Worm (Caenorhabditis elegans) whole organism, early embryonic: Measurements from ENCODE around the gene anmt-2.

Source experiments
- B0310.2 ChIP-seq: sonication (generic microtip); optimal IDR thresholded peaks from 2 replicates; lab custom pipeline; 2016; ENCODE audit warnings: mild to moderate bottlenecking, missing genetic modification characterization, missing compliant biosample characterization
- F13C5.2 ChIP-seq: sonication (generic microtip); optimal IDR thresholded peaks from 2 replicates; lab custom pipeline; 2017; ENCODE audit warnings: mild to moderate bottlenecking, missing genetic modification characterization, inconsistent platforms, missing compliant biosample characterization
- aly-1 ChIP-seq: sonication (generic microtip); optimal IDR thresholded peaks from 2 replicates; lab custom pipeline; 2016; ENCODE audit warnings: missing genetic modification characterization, missing compliant biosample characterization
- ama-1 ChIP-seq: fragments of 150-350 bp; optimal IDR thresholded peaks from 2 replicates; lab custom pipeline; 2014
- ceh-13 ChIP-seq: fragments of 200-800 bp; sonication (Bioruptor generic); optimal IDR thresholded peaks from 2 replicates; lab custom pipeline; 2018; ENCODE audit warnings: mild to moderate bottlenecking, missing genetic modification characterization, missing compliant biosample characterization
- ceh-36 ChIP-seq: sonication (generic microtip); optimal IDR thresholded peaks from 2 replicates; lab custom pipeline; 2016; ENCODE audit warnings: missing genetic modification characterization, inconsistent platforms, missing compliant biosample characterization
- ets-7 ChIP-seq: sonication (generic microtip); optimal IDR thresholded peaks from 2 replicates; lab custom pipeline; 2016; ENCODE audit warnings: missing genotype, missing genetic modification characterization, missing compliant biosample characterization
- flt-1 ChIP-seq: fragments of 200-800 bp; sonication (Bioruptor generic); IDR thresholded peaks from 2 replicates; pipeline ENCODE4 v1.3.6; 2022; ENCODE audit warnings: missing genetic modification characterization, missing compliant biosample characterization
- hmbx-1 ChIP-seq: sonication (generic microtip); optimal IDR thresholded peaks from 2 replicates; lab custom pipeline; 2016; ENCODE audit warnings: mild to moderate bottlenecking, missing genetic modification characterization, missing compliant biosample characterization
- hmg-4 ChIP-seq: fragments of 200-800 bp; sonication (Bioruptor generic); optimal IDR thresholded peaks from 2 replicates; lab custom pipeline; 2018; ENCODE audit warnings: mild to moderate bottlenecking, missing genetic modification characterization, missing compliant biosample characterization
- hnd-1 ChIP-seq: sonication (generic microtip); optimal IDR thresholded peaks from 2 replicates; lab custom pipeline; 2016; ENCODE audit warnings: missing genetic modification characterization, missing compliant biosample characterization
- pes-1 ChIP-seq: fragments of 200-800 bp; sonication (Bioruptor generic); IDR thresholded peaks from 2 replicates; pipeline ENCODE4 v1.3.6; 2022; ENCODE audit warnings: missing genetic modification reagents, missing genetic modification characterization, missing compliant biosample characterization
- scrt-1 ChIP-seq: fragments of 200-800 bp; sonication (Bioruptor generic); IDR thresholded peaks from 2 replicates; pipeline ENCODE4 v1.3.6; 2022; ENCODE audit warnings: missing genetic modification characterization, missing compliant biosample characterization
- sea-1 ChIP-seq: fragments of 200-800 bp; sonication (Bioruptor generic); conservative IDR thresholded peaks from 2 replicates; pipeline ENCODE4 v1.3.6; 2022; ENCODE audit warnings: missing genetic modification characterization, missing compliant biosample characterization
- tbx-11 ChIP-seq: fragments of 200-800 bp; sonication (Bioruptor generic); IDR thresholded peaks from 2 replicates; pipeline ENCODE4 v1.3.6; 2022; ENCODE audit warnings: missing genetic modification characterization, missing compliant biosample characterization
- tbx-37 ChIP-seq: fragments of 200-800 bp; sonication (Bioruptor generic); conservative IDR thresholded peaks from 2 replicates; pipeline ENCODE4 v1.3.6; 2022; ENCODE audit warnings: missing genetic modification reagents, missing genetic modification characterization, missing compliant biosample characterization
- tra-4 ChIP-seq: sonication (generic microtip); optimal IDR thresholded peaks from 2 replicates; lab custom pipeline; 2017; ENCODE audit warnings: missing genetic modification characterization, missing compliant biosample characterization

The anmt-2 gene

DNA sequence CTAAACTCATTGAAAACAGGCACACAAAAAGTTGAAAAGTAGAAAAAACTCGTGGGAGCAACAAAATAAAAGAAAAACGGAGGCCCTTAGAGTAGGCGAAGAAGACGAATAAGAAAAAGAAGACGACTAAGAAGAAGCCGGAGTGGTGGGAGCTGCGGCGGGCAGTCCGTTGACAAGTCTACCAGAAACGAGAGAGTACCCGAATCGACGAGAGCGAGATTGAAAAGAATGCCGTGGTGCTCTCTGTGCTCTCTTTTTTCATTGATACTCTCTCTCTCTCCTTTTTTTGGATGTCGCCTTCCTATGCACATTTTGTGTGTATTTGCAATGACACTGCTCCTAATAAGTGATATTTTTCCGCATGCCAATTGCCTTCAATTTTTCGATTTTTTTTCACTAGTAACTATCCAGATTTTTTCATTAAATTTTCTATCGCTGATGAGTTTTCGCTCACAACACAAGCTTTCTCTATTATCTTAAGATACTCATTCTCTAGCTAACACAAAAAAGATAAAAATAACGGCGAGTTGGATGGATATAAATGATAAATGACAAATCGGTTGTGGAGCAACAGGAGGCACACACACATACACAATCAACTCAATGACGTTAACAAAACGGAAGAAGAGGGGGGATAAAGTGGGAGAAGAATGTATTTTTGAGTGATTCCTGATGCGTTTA is 17.5 kb downstream of the anmt-2 start:
- TF ChIP-seq ceh-36 (no peak), aly-1 (tag; lab: Kevin White, UChicago) (no peak), ama-1 (lab: Kevin White, UChicago) (no peak), tbx-37 (GFP tag; lab: Robert Waterston, UW) (no peak), B0310.2 (tag; lab: Kevin White, UChicago) (no peak), hmg-4 (GFP tag; lab: Kevin White, UChicago) (no peak), ceh-13 (GFP tag; lab: Kevin White, UChicago) (no peak), pes-1 (no peak), hmbx-1 (tag; lab: Kevin White, UChicago) (no peak), sea-1 (no peak), hnd-1 (tag; lab: Kevin White, UChicago) (no peak), tbx-11 (GFP tag; lab: Robert Waterston, UW) (no peak), F13C5.2 (tag; lab: Kevin White, UChicago) (no peak)

DNA sequence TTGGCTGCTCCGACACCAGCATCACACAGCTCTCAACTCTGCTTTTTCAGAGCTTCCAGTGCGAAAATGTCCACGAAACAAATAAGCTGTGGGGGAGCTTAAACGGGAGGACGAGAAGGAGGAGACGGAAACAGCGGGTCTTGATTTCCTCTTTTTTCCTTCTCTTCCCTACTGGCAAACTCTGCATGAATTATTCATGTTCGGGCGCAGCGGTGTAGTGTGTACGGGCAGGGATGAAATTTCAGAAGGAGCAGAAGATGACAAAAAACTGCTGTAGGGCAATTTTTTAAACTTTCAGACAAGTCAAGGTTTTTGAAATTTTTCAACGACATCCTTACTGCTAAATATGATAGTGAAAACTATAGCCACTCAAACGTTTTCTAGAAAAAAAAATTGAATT is 18.2 kb downstream of the anmt-2 start:
- TF ChIP-seq aly-1 (tag; lab: Kevin White, UChicago), result no peak
- no peak for TF ChIP-seq hnd-1 (tag; lab: Kevin White, UChicago)
- no peak for TF ChIP-seq B0310.2 (tag; lab: Kevin White, UChicago)
- no peak for TF ChIP-seq sea-1
- no peak for TF ChIP-seq tbx-37 (GFP tag; lab: Robert Waterston, UW)

DNA sequence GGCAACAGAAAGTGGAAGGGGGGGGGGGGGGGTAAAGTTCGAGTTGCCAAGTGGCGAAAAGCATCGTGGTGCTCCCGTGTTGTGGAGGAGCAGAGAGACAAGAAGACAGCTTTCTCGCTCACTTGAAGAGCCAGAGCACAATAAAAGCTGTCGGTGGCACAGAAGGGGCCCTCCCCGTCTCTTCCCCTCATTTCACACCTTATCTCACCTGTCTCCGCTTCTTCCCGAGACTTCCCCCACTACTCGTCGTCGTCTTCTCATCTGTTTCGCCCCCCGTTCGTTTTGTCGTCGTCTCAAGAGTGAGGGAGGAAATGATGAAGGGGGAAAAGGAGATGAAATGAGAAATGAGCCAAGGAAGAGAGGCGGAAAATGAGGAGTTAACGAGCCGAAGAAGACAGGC is 19.1 kb downstream of the anmt-2 start:
- TF ChIP-seq scrt-1 (GFP tag; lab: Robert Waterston, UW) (no peak), flt-1 (GFP tag; lab: Robert Waterston, UW) (no peak), ceh-13 (GFP tag; lab: Kevin White, UChicago) (no peak), ama-1 (lab: Kevin White, UChicago) (no peak), sea-1 (no peak), F13C5.2 (tag; lab: Kevin White, UChicago) (no peak), tra-4 (no peak), tbx-11 (GFP tag; lab: Robert Waterston, UW) (no peak), ets-7 (tag; lab: Kevin White, UChicago) (no peak), tbx-37 (GFP tag; lab: Robert Waterston, UW) (no peak), pes-1 (no peak), hmbx-1 (tag; lab: Kevin White, UChicago) (no peak), hnd-1 (tag; lab: Kevin White, UChicago) (no peak), ceh-36 (peak; percentile 47), aly-1 (tag; lab: Kevin White, UChicago) (peak; percentile 23), B0310.2 (tag; lab: Kevin White, UChicago) (no peak), hmg-4 (GFP tag; lab: Kevin White, UChicago) (peak; percentile 59)

DNA sequence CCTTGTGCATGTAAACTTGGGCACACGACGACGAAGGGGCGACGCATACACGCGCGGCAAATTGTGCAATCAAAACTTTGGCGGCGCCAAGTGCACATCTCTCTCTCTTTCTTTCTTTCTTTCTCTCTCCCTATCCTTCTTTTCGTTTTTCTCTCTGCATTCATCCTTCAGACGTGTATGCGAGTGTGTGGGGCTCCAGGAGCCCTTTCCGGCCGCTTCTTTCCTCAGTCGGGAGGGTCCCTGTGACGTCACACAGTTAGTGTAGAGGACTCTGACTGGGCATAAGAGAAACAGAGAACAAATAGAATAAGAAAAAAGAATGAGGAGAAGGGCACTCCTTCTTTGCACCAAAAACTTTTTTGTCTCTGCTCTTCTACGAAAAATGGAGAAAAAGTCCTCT is 20.1 kb downstream of the anmt-2 start:
- TF ChIP-seq pes-1 (0 out of 2 replicates have a peak, but pooled peaks have one; percentile 45), ceh-36 (no peak)

DNA sequence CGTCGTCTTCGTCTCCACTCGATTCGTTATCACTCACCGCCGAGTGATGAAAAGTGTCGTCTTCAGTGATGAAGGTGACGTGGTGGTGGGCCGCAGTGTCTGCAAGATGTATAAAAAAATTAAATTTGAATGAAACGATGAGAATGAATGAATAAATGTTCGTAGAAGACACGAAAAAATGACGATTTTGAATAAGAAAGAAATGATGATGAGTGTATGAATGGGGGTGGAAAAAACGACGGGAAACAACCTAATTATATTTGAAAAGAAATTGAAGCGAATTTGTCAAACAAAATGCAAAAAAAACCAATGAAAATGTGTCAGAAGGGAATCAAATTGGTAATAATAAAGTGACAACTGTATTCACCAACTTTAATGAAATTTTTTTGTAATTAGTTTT is 21.4 kb downstream of the anmt-2 start, which contains the start of gene mvk-1:
Gene mvk-1, minus strand, starts transcription at position 101 of the 400 bp plus-strand sequence.
- no peak for TF ChIP-seq hmg-4 (GFP tag; lab: Kevin White, UChicago)
- no peak for TF ChIP-seq aly-1 (tag; lab: Kevin White, UChicago)
- no peak for TF ChIP-seq hmbx-1 (tag; lab: Kevin White, UChicago)
- TF ChIP-seq pes-1, result no peak
- TF ChIP-seq ceh-36, result no peak
- TF ChIP-seq F13C5.2 (tag; lab: Kevin White, UChicago), result no peak
- no peak for TF ChIP-seq B0310.2 (tag; lab: Kevin White, UChicago)
- TF ChIP-seq sea-1, result no peak
- TF ChIP-seq tbx-37 (GFP tag; lab: Robert Waterston, UW), result no peak
- no peak for TF ChIP-seq scrt-1 (GFP tag; lab: Robert Waterston, UW)
- no peak for TF ChIP-seq tra-4
- no peak for TF ChIP-seq ama-1 (lab: Kevin White, UChicago)
- TF ChIP-seq ets-7 (tag; lab: Kevin White, UChicago), result no peak
- TF ChIP-seq tbx-11 (GFP tag; lab: Robert Waterston, UW), result no peak
- no peak for TF ChIP-seq ceh-13 (GFP tag; lab: Kevin White, UChicago)
- TF ChIP-seq flt-1 (GFP tag; lab: Robert Waterston, UW), result no peak
- no peak for TF ChIP-seq hnd-1 (tag; lab: Kevin White, UChicago)

DNA sequence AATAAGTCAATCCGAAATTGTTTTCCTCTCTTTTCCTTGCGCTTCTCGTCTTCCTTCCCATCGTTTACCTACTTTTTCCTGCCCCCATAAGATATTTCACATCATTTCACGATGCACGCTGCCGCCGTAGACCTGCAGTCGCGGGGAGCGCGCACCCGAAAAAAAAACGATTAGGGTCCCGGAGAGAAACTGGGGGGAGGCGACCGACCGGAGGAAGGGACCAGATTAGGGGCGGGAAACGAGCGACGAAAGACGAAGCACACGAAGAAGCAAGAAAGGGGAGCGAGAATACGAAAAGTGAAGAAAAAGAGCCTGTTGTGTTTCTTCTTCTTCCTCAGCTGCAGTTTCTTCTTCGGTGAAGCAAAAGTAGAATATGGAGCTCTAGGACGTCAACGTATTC is 22.3 kb downstream of the anmt-2 start:
- TF ChIP-seq ets-7 (tag; lab: Kevin White, UChicago) (no peak), tra-4 (no peak), B0310.2 (tag; lab: Kevin White, UChicago) (no peak), sea-1 (0 out of 2 replicates have a peak, but pooled peaks have one; percentile 16), pes-1 (no peak), ceh-13 (GFP tag; lab: Kevin White, UChicago) (no peak), hmg-4 (GFP tag; lab: Kevin White, UChicago) (peak; percentile 22)

DNA sequence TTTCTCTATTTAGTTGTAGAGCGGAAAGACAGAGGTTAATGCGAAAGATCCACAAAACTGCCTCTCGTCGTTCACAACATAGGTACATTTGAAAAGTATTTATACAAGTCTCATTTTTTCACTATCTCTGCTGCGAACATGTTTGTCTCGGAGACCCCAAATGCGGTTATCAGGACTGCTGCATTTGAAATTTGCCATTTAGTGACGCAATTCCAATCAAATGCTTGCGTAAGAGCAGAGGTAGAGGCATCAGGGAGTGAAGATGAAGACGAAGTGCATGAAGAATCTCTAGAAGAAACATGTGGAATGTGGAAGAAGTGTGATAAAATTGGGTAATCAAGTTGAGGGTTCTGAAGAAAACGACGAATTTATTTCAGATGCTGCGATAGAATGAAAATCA is 23.4 kb downstream of the anmt-2 start:
- TF ChIP-seq flt-1 (GFP tag; lab: Robert Waterston, UW), result no peak
- no peak for TF ChIP-seq aly-1 (tag; lab: Kevin White, UChicago)
- TF ChIP-seq sea-1, result no peak
- no peak for TF ChIP-seq ceh-13 (GFP tag; lab: Kevin White, UChicago)
- TF ChIP-seq hnd-1 (tag; lab: Kevin White, UChicago), result no peak
- TF ChIP-seq tbx-37 (GFP tag; lab: Robert Waterston, UW), result no peak
- TF ChIP-seq scrt-1 (GFP tag; lab: Robert Waterston, UW), result no peak
- no peak for TF ChIP-seq tbx-11 (GFP tag; lab: Robert Waterston, UW)
- no peak for TF ChIP-seq hmg-4 (GFP tag; lab: Kevin White, UChicago)
- no peak for TF ChIP-seq F13C5.2 (tag; lab: Kevin White, UChicago)
- no peak for TF ChIP-seq ama-1 (lab: Kevin White, UChicago)
- TF ChIP-seq ceh-36, result no peak
- TF ChIP-seq tra-4, result no peak
- no peak for TF ChIP-seq hmbx-1 (tag; lab: Kevin White, UChicago)
- TF ChIP-seq B0310.2 (tag; lab: Kevin White, UChicago), result no peak
- no peak for TF ChIP-seq pes-1
- TF ChIP-seq ets-7 (tag; lab: Kevin White, UChicago), result no peak
